Fruit fly (Drosophila melanogaster) whole organism, embryonic: Measurements from ENCODE around the gene CG31268.

Experiments used
- Abd-B ChIP-seq: fragments of 200-800 bp; sonication (Bioruptor generic); optimal IDR thresholded peaks from 2 replicates; lab custom pipeline; 2018; ENCODE audit warnings: missing biosample characterization, mild to moderate bottlenecking, missing genetic modification characterization, moderate library complexity
- Atf-2 ChIP-seq: fragments of 200-800 bp; sonication (Bioruptor generic); optimal IDR thresholded peaks from 2 replicates; lab custom pipeline; 2016; ENCODE audit warnings: missing biosample characterization, missing genetic modification characterization
- Bgb ChIP-seq: fragments of 200-800 bp; sonication (Bioruptor generic); IDR thresholded peaks from 2 replicates; pipeline ENCODE4 v1.3.6; 2022; ENCODE audit warnings: missing biosample characterization, missing genetic modification characterization; ENCODE audit not compliant: partially characterized antibody
- CG10565 ChIP-seq: fragments of 200-800 bp; sonication (Bioruptor generic); optimal IDR thresholded peaks from 3 replicates; lab custom pipeline; 2016; ENCODE audit warnings: missing biosample characterization, mild to moderate bottlenecking, missing genetic modification characterization
- CG12942 ChIP-seq: fragments of 200-800 bp; sonication (Bioruptor generic); optimal IDR thresholded peaks from 3 replicates; lab custom pipeline; 2016; ENCODE audit warnings: missing biosample characterization, missing genetic modification characterization
- CG1529 ChIP-seq: fragments of 200-800 bp; sonication (Bioruptor generic); optimal IDR thresholded peaks from 3 replicates; lab custom pipeline; 2018; ENCODE audit warnings: missing biosample characterization, missing genetic modification characterization
- CG1832 ChIP-seq: fragments of 200-800 bp; sonication (Bioruptor generic); optimal IDR thresholded peaks from 2 replicates; lab custom pipeline; 2017; ENCODE audit warnings: missing biosample characterization, mild to moderate bottlenecking, missing genetic modification characterization, inconsistent platforms
- CG18476 ChIP-seq: fragments of 200-800 bp; sonication (Bioruptor generic); optimal IDR thresholded peaks from 2 replicates; lab custom pipeline; 2016; ENCODE audit warnings: missing biosample characterization, mild to moderate bottlenecking, missing genetic modification characterization
- CG2116 ChIP-seq: fragments of 200-800 bp; sonication (Bioruptor generic); optimal IDR thresholded peaks from 3 replicates; lab custom pipeline; 2018; ENCODE audit warnings: missing biosample characterization, mild to moderate bottlenecking, missing genetic modification characterization
- CG32532 ChIP-seq: fragments of 200-800 bp; sonication (Bioruptor generic); IDR thresholded peaks from 2 replicates; pipeline ENCODE4 v1.3.6; 2022; ENCODE audit warnings: missing biosample characterization, missing genetic modification characterization
- CG33213 ChIP-seq: fragments of 200-800 bp; sonication (Bioruptor generic); optimal IDR thresholded peaks from 3 replicates; lab custom pipeline; 2016; ENCODE audit warnings: missing biosample characterization, missing genetic modification characterization
- CG34376 ChIP-seq: fragments of 200-800 bp; sonication (Bioruptor generic); optimal IDR thresholded peaks from 2 replicates; lab custom pipeline; 2018; ENCODE audit warnings: missing biosample characterization, mild to moderate bottlenecking, missing genetic modification characterization
- CG34422 ChIP-seq: fragments of 200-800 bp; sonication (Bioruptor generic); IDR thresholded peaks from 3 replicates; pipeline ENCODE4 v1.3.6; 2022; ENCODE audit warnings: missing biosample characterization, missing genetic modification characterization
- CG4360 ChIP-seq: fragments of 200-800 bp; sonication (Bioruptor generic); IDR thresholded peaks from 2 replicates; pipeline ENCODE4 v1.3.6; 2022; ENCODE audit warnings: missing biosample characterization, missing genetic modification characterization
- CG4730 ChIP-seq: fragments of 200-800 bp; sonication (Bioruptor generic); IDR thresholded peaks from 2 replicates; pipeline ENCODE4 v1.3.6; 2022; ENCODE audit warnings: missing biosample characterization, missing genetic modification characterization
- CG7556 ChIP-seq: fragments of 200-800 bp; sonication (Bioruptor generic); optimal IDR thresholded peaks from 2 replicates; lab custom pipeline; 2017; ENCODE audit warnings: missing biosample characterization, mild to moderate bottlenecking, missing genetic modification characterization
- CG8290 ChIP-seq, 3 experiments: fragments of 200-800 bp; sonication (Bioruptor generic); optimal IDR thresholded peaks; 2 replicates each; lab custom pipeline; 2016 to 2019; ENCODE audit warnings: missing biosample characterization in 3 of 3, missing genetic modification characterization in 3 of 3, mild to moderate bottlenecking in 2 of 3, moderate library complexity in 1 of 3
- CG8388 ChIP-seq: fragments of 200-800 bp; sonication (Bioruptor generic); optimal IDR thresholded peaks from 2 replicates; lab custom pipeline; 2019; ENCODE audit warnings: missing biosample characterization, mild to moderate bottlenecking, missing genetic modification characterization, moderate library complexity
- CG8478 ChIP-seq: fragments of >200 bp; optimal IDR thresholded peaks from 2 replicates; lab custom pipeline; 2018
- Dfd ChIP-seq, 2 experiments: fragments of >200 bp; optimal IDR thresholded peaks; 2 replicates each; lab custom pipeline; 2017; ENCODE audit warnings: missing biosample characterization in 2 of 2, missing genetic modification characterization in 2 of 2
- Ets65A ChIP-seq: fragments of 200-800 bp; sonication (Bioruptor generic); peaks from one replicate; lab custom pipeline; 2016; ENCODE audit warnings: missing biosample characterization, missing genetic modification characterization
- Fer1 ChIP-seq: fragments of 200-800 bp; sonication (Bioruptor generic); optimal IDR thresholded peaks from 2 replicates; lab custom pipeline; 2017; ENCODE audit warnings: missing biosample characterization, mild to moderate bottlenecking, missing genetic modification characterization
- HLHmδ ChIP-seq: fragments of 200-800 bp; sonication (Bioruptor generic); optimal IDR thresholded peaks from 2 replicates; lab custom pipeline; 2018; ENCODE audit warnings: missing biosample characterization, mild to moderate bottlenecking, missing genetic modification characterization, moderate library complexity
- Jarid2 ChIP-seq: fragments of 200-800 bp; sonication (Bioruptor generic); optimal IDR thresholded peaks from 3 replicates; lab custom pipeline; 2017; ENCODE audit warnings: mild to moderate bottlenecking, missing biosample characterization, missing genetic modification reagents, missing genetic modification characterization
- Med ChIP-seq: fragments of 200-800 bp; sonication (Bioruptor generic); peaks from one replicate; lab custom pipeline; 2016; ENCODE audit warnings: missing biosample characterization, missing genetic modification characterization, mild to moderate bottlenecking, inconsistent platforms, moderate library complexity
- NC2β ChIP-seq: fragments of 200-800 bp; sonication (Bioruptor generic); optimal IDR thresholded peaks from 2 replicates; lab custom pipeline; 2016; ENCODE audit warnings: missing biosample characterization, missing genetic modification characterization
- PHDP ChIP-seq: fragments of 200-800 bp; sonication (Bioruptor generic); optimal IDR thresholded peaks from 3 replicates; lab custom pipeline; 2018; ENCODE audit warnings: missing biosample characterization, mild to moderate bottlenecking, missing genetic modification characterization, moderate library complexity
- Poxn ChIP-seq: fragments of 200-800 bp; sonication (Bioruptor generic); IDR thresholded peaks from 2 replicates; pipeline ENCODE4 v1.3.6; 2022; ENCODE audit warnings: missing biosample characterization, missing genetic modification characterization
- ash1 ChIP-seq: fragments of 200-800 bp; sonication (Bioruptor generic); optimal IDR thresholded peaks from 2 replicates; lab custom pipeline; 2018; ENCODE audit warnings: missing biosample characterization, mild to moderate bottlenecking, missing genetic modification characterization
- chinmo ChIP-seq: fragments of 200-800 bp; sonication (Bioruptor generic); IDR thresholded peaks from 4 replicates; pipeline ENCODE4 v1.3.6; 2022; ENCODE audit warnings: missing biosample characterization, missing genetic modification characterization; ENCODE audit not compliant: partially characterized antibody
- cwo ChIP-seq: fragments of 200-800 bp; sonication (Bioruptor generic); optimal IDR thresholded peaks from 3 replicates; lab custom pipeline; 2017; ENCODE audit warnings: missing biosample characterization, missing genetic modification characterization, mild to moderate bottlenecking, moderate library complexity, missing genetic modification reagents
- ftz-f1 ChIP-seq: fragments of 200-800 bp; sonication (Bioruptor generic); optimal IDR thresholded peaks from 2 replicates; lab custom pipeline; 2016; ENCODE audit warnings: missing biosample characterization, missing genetic modification characterization
- gsb-n ChIP-seq: fragments of 200-800 bp; sonication (Bioruptor generic); optimal IDR thresholded peaks from 3 replicates; lab custom pipeline; 2018; ENCODE audit warnings: missing biosample characterization, mild to moderate bottlenecking, missing genetic modification characterization
- lola ChIP-seq, 3 experiments: fragments of >200 bp in 2 of 3; fragments of 200-800 bp in 1 of 3; sonication (Bioruptor generic) in 1 of 3; optimal IDR thresholded peaks; 2 replicates each; lab custom pipeline; 2017 to 2019; ENCODE audit warnings: missing biosample characterization in 3 of 3, missing genetic modification characterization in 3 of 3, mild to moderate bottlenecking in 1 of 3, moderate library complexity in 1 of 3
- mirr ChIP-seq: fragments of 200-800 bp; sonication (Bioruptor generic); optimal IDR thresholded peaks from 3 replicates; lab custom pipeline; 2018; ENCODE audit warnings: missing biosample characterization, mild to moderate bottlenecking, missing genetic modification characterization
- onecut ChIP-seq: fragments of 200-800 bp; sonication (Bioruptor generic); IDR thresholded peaks from 2 replicates; pipeline ENCODE4 v1.3.6; 2022; ENCODE audit warnings: missing biosample characterization, missing genetic modification characterization
- otp ChIP-seq: fragments of 200-800 bp; sonication (Bioruptor generic); IDR thresholded peaks from 3 replicates; pipeline ENCODE4, ENCODE4 v1.3.6; 2022; ENCODE audit warnings: missing biosample characterization, missing genetic modification characterization
- pan ChIP-seq, 4 experiments: fragments of >200 bp in 3 of 4; fragments of 200-800 bp in 1 of 4; sonication (Bioruptor generic) in 1 of 4; optimal IDR thresholded peaks in 3 of 4; IDR thresholded peaks in 1 of 4; 2 replicates each; pipeline versions ENCODE4 v1.3.6 to Lab custom; 2017 to 2022; ENCODE audit warnings: missing biosample characterization in 2 of 4, missing genetic modification characterization in 2 of 4, mixed read lengths in 1 of 4
- phol ChIP-seq: fragments of 200-800 bp; sonication (Bioruptor generic); optimal IDR thresholded peaks from 3 replicates; lab custom pipeline; 2018; ENCODE audit warnings: missing biosample characterization, mild to moderate bottlenecking, missing genetic modification characterization, moderate library complexity
- prd ChIP-seq, 3 experiments: fragments of >200 bp in 2 of 3; fragments of 200-800 bp in 1 of 3; sonication (Bioruptor generic) in 1 of 3; optimal IDR thresholded peaks in 2 of 3; IDR thresholded peaks in 1 of 3; 2 replicates in 2 of 3; 3 replicates in 1 of 3; pipeline versions ENCODE4 v1.3.6 to Lab custom; 2017 to 2022; ENCODE audit warnings: missing biosample characterization in 1 of 3, missing genetic modification characterization in 1 of 3
- salm ChIP-seq: fragments of 200-800 bp; sonication (Bioruptor generic); optimal IDR thresholded peaks from 2 replicates; lab custom pipeline; 2018; ENCODE audit warnings: missing biosample characterization, mild to moderate bottlenecking, missing genetic modification characterization
- sens ChIP-seq: fragments of 200-800 bp; sonication (Bioruptor generic); peaks from one replicate; lab custom pipeline; 2016; ENCODE audit warnings: missing biosample characterization, missing genetic modification characterization
- sima ChIP-seq: fragments of 200-800 bp; sonication (Bioruptor generic); optimal IDR thresholded peaks from 2 replicates; lab custom pipeline; 2016; ENCODE audit warnings: missing biosample characterization, missing genetic modification characterization
- so ChIP-seq: fragments of 200-800 bp; sonication (Bioruptor generic); IDR thresholded peaks from 3 replicates; pipeline ENCODE4 v1.3.6; 2022; ENCODE audit warnings: missing biosample characterization, missing genetic modification characterization
- sr ChIP-seq: fragments of 200-800 bp; sonication (Bioruptor generic); IDR thresholded peaks from 3 replicates; pipeline ENCODE4 v1.3.6; 2022; ENCODE audit warnings: missing biosample characterization, missing genetic modification characterization
- tin ChIP-seq: fragments of 200-800 bp; sonication (Bioruptor generic); optimal IDR thresholded peaks from 3 replicates; lab custom pipeline; 2016; ENCODE audit warnings: missing biosample characterization, missing genetic modification characterization
- unpg ChIP-seq: fragments of 200-800 bp; sonication (Bioruptor generic); optimal IDR thresholded peaks from 3 replicates; lab custom pipeline; 2018; ENCODE audit warnings: missing biosample characterization, mild to moderate bottlenecking, missing genetic modification characterization, moderate library complexity

The CG31268 gene

dm6 chr3R:17056183-17056904 lies 24.7 kb downstream of the CG31268 start:
- peak; percentile 32 for TF ChIP-seq ash1 (GFP tag; lab: Kevin White, UChicago)
- peak; percentile 83 for TF ChIP-seq CG4360 (GFP tag; lab: Robert Waterston, UW)
- no peak for TF ChIP-seq Poxn (GFP tag; lab: Robert Waterston, UW)
- TF ChIP-seq tin (GFP tag; lab: Kevin White, UChicago): no peak
- peak; percentile 81 for TF ChIP-seq cwo
- TF ChIP-seq chinmo (GFP tag; lab: Robert Waterston, UW): peak; percentile 95
- TF ChIP-seq CG8388 (GFP tag; lab: Kevin White, UChicago): peak; percentile 5
- peak; percentile 86 for TF ChIP-seq ftz-f1
- TF ChIP-seq CG12942: no peak
- TF ChIP-seq lola (GFP tag; optimal IDR thresholded peaks at IDR 0.05; lab: Kevin White, UChicago): peak in 1 of 3 experiments; percentile 69
- no peak for TF ChIP-seq CG7556 (GFP tag; lab: Kevin White, UChicago)
- no peak for TF ChIP-seq gsb-n (tag; lab: Kevin White, UChicago)
- peak; percentile 63; the same call in 1 of the 3 replicates for TF ChIP-seq CG34422 (GFP tag; lab: Robert Waterston, UW)
- TF ChIP-seq sens (GFP tag; lab: Kevin White, UChicago): peak; percentile 77
- no peak for TF ChIP-seq CG4730 (GFP tag; lab: Robert Waterston, UW)
- peak; percentile 14 for TF ChIP-seq CG2116 (GFP tag; lab: Kevin White, UChicago)
- TF ChIP-seq Med: peak; percentile 99
- no peak for TF ChIP-seq Dfd (GFP tag; optimal IDR thresholded peaks at IDR 0.05; lab: Kevin White, UChicago)
- peak; percentile 64 for TF ChIP-seq HLHmδ (GFP tag; lab: Kevin White, UChicago)
- TF ChIP-seq mirr (GFP tag; lab: Kevin White, UChicago): peak; percentile 73
- TF ChIP-seq pan (optimal IDR thresholded peaks at IDR 0.05; lab: Kevin White, UChicago): no peak
- peak in 1 of 2 experiments; percentile 6 for TF ChIP-seq pan (GFP tag; optimal IDR thresholded peaks at IDR 0.05 in 1 of 2, IDR thresholded peaks at IDR 0.05 in 1 of 2)
- TF ChIP-seq CG8478: peak; percentile 93
- peak; percentile 12; the same call in 1 of the 2 replicates for TF ChIP-seq CG32532
- TF ChIP-seq PHDP (tag; lab: Kevin White, UChicago): peak; percentile 2
- TF ChIP-seq Bgb (GFP tag; lab: Robert Waterston, UW): peak; percentile 15; the same call in 1 of the 2 replicates
- TF ChIP-seq CG8290 (GFP tag; optimal IDR thresholded peaks at IDR 0.05; lab: Kevin White, UChicago): no peak
- peak in 1 of 2 experiments; percentile 36 for TF ChIP-seq CG8290 (tag; optimal IDR thresholded peaks at IDR 0.05; lab: Kevin White, UChicago)
- TF ChIP-seq CG1529 (GFP tag; lab: Kevin White, UChicago): no peak
- TF ChIP-seq otp (GFP tag; lab: Robert Waterston, UW): peak; percentile 74
- no peak for TF ChIP-seq sima (GFP tag; lab: Kevin White, UChicago)
- 0 out of 3 replicates have a peak, but pooled peaks have one; percentile 54 for TF ChIP-seq sr (GFP tag; lab: Robert Waterston, UW)
- no peak for TF ChIP-seq CG33213 (GFP tag; lab: Kevin White, UChicago)
- TF ChIP-seq Ets65A: peak; percentile 31
- peak; percentile 21; the same call in 1 of the 2 replicates for TF ChIP-seq onecut (GFP tag; lab: Robert Waterston, UW)
- peak; percentile 15 for TF ChIP-seq NC2β (GFP tag; lab: Kevin White, UChicago)
- TF ChIP-seq Abd-B (GFP tag; lab: Kevin White, UChicago): peak; percentile 72
- TF ChIP-seq CG10565 (GFP tag; lab: Kevin White, UChicago): no peak
- no peak for TF ChIP-seq prd (optimal IDR thresholded peaks at IDR 0.05; lab: Kevin White, UChicago)
- no peak for TF ChIP-seq prd (GFP tag; IDR thresholded peaks at IDR 0.05; lab: Robert Waterston, UW)
- TF ChIP-seq Fer1: peak; percentile 70
- peak; percentile 30 for TF ChIP-seq phol (tag; lab: Kevin White, UChicago)
- no peak for TF ChIP-seq Atf-2 (GFP tag; lab: Kevin White, UChicago)
- TF ChIP-seq unpg (GFP tag; lab: Kevin White, UChicago): no peak
- peak; percentile 92 for TF ChIP-seq CG1832
- peak; percentile 15 for TF ChIP-seq Jarid2
- peak; percentile 69 for TF ChIP-seq CG34376 (GFP tag; lab: Kevin White, UChicago)
- 0 out of 3 replicates have a peak, but pooled peaks have one; percentile 68 for TF ChIP-seq so (GFP tag; lab: Robert Waterston, UW)
- peak; percentile 13 for TF ChIP-seq salm (tag; lab: Kevin White, UChicago)
- TF ChIP-seq CG18476 (GFP tag; lab: Kevin White, UChicago): no peak
